Fruit fly (Drosophila melanogaster) ovary, adult (tissue): ENCODE results near the gene CG15443.

ENCODE experiments used
- CG17801 ChIP-seq: fragments of 200-800 bp; optimal IDR thresholded peaks from 2 replicates; lab custom pipeline; 2019; ENCODE audit warnings: missing biosample characterization, mild to moderate bottlenecking, missing genetic modification characterization, moderate library complexity; ENCODE audit not compliant: partially characterized antibody

The CG15443 gene

DNA sequence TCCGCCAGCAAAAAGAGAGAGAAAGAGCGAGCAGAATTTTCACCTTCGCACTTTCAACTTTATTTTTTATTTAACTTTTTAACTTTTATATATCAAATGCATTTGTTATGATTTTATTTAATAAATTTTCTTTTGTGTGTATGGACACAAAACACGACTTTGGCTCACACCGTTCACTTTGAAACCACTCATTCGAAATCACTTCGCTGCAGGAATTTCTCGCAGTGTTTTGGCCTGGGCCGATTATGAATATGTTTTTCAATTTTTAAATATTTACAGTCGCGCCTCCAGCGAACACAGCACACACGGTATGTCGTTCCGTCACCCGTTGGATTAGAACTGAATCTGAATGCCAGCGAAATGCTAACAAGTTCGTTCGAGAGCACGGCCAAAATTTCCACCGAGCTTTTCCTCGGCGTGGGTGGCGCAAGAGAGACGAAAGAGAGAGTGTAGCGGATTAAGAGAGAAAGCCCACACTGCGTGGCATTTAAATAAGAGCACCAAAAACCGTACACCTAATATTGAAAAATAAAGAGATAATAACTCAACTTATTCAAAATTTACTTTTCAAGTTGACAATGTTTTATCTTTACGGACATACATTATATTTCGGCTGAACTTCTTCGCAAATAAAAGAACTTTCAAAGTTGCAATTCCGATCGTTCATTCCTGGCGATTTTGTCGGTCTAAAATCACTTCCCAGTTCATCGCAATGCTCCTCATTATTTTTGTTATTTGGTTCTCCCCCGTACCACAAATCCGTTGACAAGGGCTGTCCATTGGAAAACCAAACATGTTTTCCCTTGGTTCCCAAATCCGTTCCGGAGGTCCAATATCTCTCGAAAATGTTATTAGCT lies 22.1 kb downstream of the CG15443 start, which contains the start of gene CG15431:
CG15431 (minus strand) TSS at position 402 of the 857 bp plus-strand sequence.
- TF ChIP-seq CG17801 (GFP tag; lab: Kevin White, UChicago): no peak

DNA sequence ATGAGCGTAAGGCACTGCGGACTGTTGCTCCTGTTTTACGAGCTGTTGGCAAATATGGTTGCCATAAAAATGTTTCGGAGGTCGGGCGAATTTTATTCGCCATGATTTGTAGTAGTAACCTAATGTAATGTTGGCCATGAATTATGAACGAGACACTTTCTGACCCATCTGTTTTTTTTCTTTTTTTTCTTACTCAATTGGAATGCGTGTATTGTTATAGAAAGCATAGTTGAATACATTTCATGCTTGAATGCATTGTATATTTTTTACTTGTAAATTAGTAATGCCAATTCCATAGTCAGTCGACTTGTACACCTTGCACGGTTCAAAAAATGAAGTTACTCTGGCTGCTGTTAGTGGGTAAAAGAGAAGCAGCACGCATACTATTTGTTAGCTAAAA lies 25.8 kb downstream of the CG15443 start, which contains the start of gene CG43056:
CG43056 (plus strand) TSS at position 301 of the 400 bp plus-strand sequence.
- no peak for TF ChIP-seq CG17801 (GFP tag; lab: Kevin White, UChicago)

DNA sequence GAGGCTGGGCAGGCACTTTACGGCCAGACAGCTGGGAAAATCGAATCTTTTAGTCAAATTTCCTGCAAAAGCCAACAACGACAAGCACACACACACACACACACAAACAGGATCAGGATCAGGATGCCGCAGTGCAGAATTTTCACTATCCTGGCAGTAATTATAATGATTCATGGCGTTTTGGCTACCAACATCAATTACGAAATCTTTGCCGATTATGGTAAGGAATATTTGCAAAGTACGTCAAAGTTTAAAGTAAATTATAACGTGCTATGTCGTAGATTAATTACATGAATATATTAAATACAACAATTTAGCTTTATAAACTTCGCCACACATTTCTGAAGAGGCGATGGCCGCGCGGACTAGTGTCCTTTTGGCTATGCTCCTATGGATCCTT lies 29.6 kb downstream of the CG15443 start, which contains the start of the genes CG34177 and CG34178:
CG34177 (plus strand) TSS at position 301 of the 400 bp plus-strand sequence.
CG34178 (plus strand) TSS at position 301 of the 400 bp plus-strand sequence.
- TF ChIP-seq CG17801 (GFP tag; lab: Kevin White, UChicago): no peak

DNA sequence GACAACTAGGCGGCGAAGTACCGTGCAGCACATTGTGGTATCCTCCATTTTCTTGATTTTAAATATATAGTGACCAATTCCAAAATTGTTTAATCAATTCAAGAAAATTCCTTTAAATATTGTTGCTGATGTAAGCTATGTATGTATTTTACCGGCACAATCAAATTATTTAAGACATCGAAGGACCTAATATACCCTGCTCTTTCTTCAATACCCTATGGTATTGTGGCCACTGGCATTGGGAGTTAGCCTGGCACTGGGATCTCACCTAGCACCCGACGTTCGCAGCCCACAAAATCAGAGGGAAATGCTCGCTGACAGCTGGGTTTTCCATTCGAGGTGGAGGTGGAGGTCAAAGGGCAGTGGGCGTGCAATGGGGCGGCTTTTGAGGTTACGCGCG lies 41.1 kb downstream of the CG15443 start:
- no peak for TF ChIP-seq CG17801 (GFP tag; lab: Kevin White, UChicago)

DNA sequence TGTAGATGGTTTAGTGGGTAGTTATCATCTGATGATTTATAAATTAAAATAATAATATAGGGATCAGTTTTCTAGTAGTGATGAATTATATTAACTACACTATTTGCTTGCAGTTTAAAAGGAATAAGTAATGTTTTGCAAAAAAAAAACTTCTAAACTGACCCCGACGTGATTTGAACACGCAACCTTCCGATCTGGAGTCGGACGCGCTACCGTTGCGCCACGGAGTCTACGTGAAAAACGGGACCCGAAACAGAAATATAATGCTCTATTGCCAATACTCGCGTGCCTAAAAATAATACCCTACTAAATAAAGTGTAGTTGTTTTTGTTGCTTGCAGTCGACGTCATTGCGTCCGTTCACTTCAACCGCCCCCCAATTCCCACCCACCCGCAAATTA lies 44.4 kb downstream of the CG15443 start:
- no peak for TF ChIP-seq CG17801 (GFP tag; lab: Kevin White, UChicago)

DNA sequence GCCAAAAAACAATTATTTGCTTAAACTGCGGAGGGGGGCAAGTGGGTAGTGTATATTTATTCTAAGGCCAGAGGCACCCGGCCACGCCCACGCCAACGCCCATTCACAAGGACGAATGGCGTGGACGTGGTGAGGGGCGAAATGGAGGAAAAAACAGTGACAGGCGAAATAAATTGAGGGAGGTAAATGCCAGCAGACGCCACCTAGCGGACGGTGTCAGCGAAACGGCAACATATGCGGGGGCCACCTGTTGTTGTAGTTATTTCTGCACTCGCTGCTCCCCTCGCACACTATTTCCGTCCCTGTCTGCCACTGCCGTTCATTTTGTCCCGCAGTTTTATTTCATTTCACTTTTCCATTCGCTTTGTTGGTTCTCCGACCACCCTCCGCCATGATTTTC lies 45.3 kb downstream of the CG15443 start:
- no peak for TF ChIP-seq CG17801 (GFP tag; lab: Kevin White, UChicago)

DNA sequence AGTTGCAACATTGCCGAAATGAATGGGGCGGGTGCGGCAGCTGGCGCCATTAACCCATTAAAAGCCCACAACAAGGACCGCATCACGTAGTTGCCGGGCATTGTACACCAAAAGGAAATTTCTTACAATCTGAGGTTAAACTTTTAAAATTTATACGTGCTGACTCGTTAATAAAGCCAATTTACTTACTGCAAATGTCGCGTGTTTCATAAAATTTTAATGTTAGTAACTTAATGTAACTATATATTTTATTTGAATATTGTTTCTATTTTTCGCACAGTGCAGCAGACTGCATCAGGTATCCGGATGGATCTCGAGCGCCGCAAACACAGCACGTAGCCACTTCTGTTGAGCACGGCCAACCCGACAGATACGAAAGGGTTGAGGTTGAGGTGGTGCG lies 46.3 kb downstream of the CG15443 start:
- TF ChIP-seq CG17801 (GFP tag; lab: Kevin White, UChicago): no peak

DNA sequence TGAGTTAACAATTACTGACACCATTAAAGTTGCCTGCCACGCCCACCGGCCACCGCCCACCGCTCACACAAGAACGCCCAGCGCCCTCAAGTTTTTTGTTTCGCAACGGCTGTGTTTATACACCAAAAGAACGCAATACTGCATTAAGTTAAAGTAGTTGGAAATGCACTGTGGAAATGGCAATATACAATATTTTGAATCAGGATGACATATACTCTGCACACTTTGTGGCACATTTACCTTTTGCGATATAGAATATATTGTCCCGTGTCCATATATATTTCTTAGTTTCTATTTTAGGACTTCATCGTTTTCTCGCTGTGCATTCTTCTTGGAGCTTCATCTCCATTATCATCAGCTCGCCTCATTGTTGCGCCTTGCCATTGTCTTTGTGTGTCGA lies 47.2 kb downstream of the CG15443 start:
- no peak for TF ChIP-seq CG17801 (GFP tag; lab: Kevin White, UChicago)

DNA sequence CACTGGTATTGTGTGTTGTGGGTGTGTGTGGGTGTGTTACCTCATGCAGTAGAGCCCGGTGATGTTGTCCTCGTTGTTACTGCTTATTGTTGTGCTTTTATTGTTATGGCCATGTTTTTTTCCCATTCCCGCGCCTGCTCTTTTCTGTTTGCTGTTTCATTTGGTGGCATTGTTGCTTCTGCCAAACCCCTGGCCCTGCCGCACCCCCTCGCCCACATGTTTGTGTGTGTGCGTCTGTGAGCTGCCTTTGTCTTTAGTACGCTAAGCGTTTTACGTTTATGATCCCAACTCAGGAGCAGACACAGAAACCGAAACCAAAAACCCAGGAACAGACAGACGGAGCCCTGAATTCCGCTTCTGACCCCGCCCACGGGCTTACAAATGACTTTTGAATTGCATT lies 49.2 kb downstream of the CG15443 start:
- TF ChIP-seq CG17801 (GFP tag; lab: Kevin White, UChicago): no peak
